Fruit fly (Drosophila melanogaster): ENCODE measurements around the gene CG32270.

CG32270 gene

dm6 chr3L:3192912-3193311 lies 15.9 kb downstream of the CG32270 start, which contains the start of gene Hsp83 (continued):
- TF ChIP-seq CG2202 (tag; optimal IDR thresholded peaks at IDR 0.05) (peak; percentile 94), CG30403 (GFP tag; optimal IDR thresholded peaks at IDR 0.05) (peak; percentile 82), CG10543 (GFP tag; optimal IDR thresholded peaks at IDR 0.05) (peak; percentile 100), Lpt (GFP tag; optimal IDR thresholded peaks at IDR 0.05) (no peak), onecut (GFP tag; IDR thresholded peaks at IDR 0.05) (peak; percentile 96), CG11085 (GFP tag; IDR thresholded peaks at IDR 0.05) (peak; percentile 87), crol (GFP tag; IDR thresholded peaks at IDR 0.05) (peak; percentile 54; the same call in 1 of the 2 replicates), CG17568 (GFP tag; optimal IDR thresholded peaks at IDR 0.05) (peak; percentile 99), CG12071 (GFP tag; optimal IDR thresholded peaks at IDR 0.05) (peak; percentile 99), hb (GFP tag; IDR thresholded peaks at IDR 0.05; ENCODE audit: partially characterized antibody) (no peak), Camta (GFP tag; optimal IDR thresholded peaks at IDR 0.05) (peak; percentile 92), CG9817 (tag; optimal IDR thresholded peaks at IDR 0.05) (peak; percentile 88), oc (tag; optimal IDR thresholded peaks at IDR 0.05) (peak; percentile 92), CG34224 (GFP tag; IDR thresholded peaks at IDR 0.05; ENCODE audit: partially characterized antibody) (no peak; the same call in 1 of the 3 replicates), CG14965 (GFP tag; optimal IDR thresholded peaks at IDR 0.05; ENCODE audit: borderline replicate concordance) (peak; percentile 93), tgo (GFP tag; IDR thresholded peaks at IDR 0.05) (peak; percentile 85), CG4424 (GFP tag; optimal IDR thresholded peaks at IDR 0.05) (peak; percentile 91), HLH3B (GFP tag; IDR thresholded peaks at IDR 0.05) (peak; percentile 90), CG10431 (GFP tag; optimal IDR thresholded peaks at IDR 0.05) (peak; percentile 99), Nf-YA (GFP tag; IDR thresholded peaks at IDR 0.05) (peak; percentile 92), CG1602 (GFP tag; optimal IDR thresholded peaks at IDR 0.05) (peak; percentile 52), Xrp1 (GFP tag; IDR thresholded peaks at IDR 0.05) (peak; percentile 71), CHES-1-like (GFP tag; optimal IDR thresholded peaks at IDR 0.05) (peak; percentile 96), odd (GFP tag; optimal IDR thresholded peaks at IDR 0.05) (peak; percentile 99), ase (GFP tag; IDR thresholded peaks at IDR 0.05) (peak; percentile 83), Gug (GFP tag; IDR thresholded peaks at IDR 0.05) (peak; percentile 55; the same call in 2 of the 4 replicates), CG13894 (tag; optimal IDR thresholded peaks at IDR 0.05) (peak; percentile 97), sens-2 (GFP tag; IDR thresholded peaks at IDR 0.05) (peak; percentile 97), CG4854 (GFP tag; optimal IDR thresholded peaks at IDR 0.05) (peak; percentile 95), luna (GFP tag; optimal IDR thresholded peaks at IDR 0.05) (peak; percentile 91), gcm2 (GFP tag; optimal IDR thresholded peaks at IDR 0.05) (peak; percentile 92), Six4 (GFP tag; optimal IDR thresholded peaks at IDR 0.05) (peak; percentile 88), NfI (GFP tag; optimal IDR thresholded peaks at IDR 0.05) (peak; percentile 98), CG43689 (GFP tag; IDR thresholded peaks at IDR 0.05) (peak; percentile 80), yki (optimal IDR thresholded peaks at IDR 0.05) (no peak), unc-4 (GFP tag; IDR thresholded peaks at IDR 0.05; ENCODE audit: partially characterized antibody) (peak; percentile 0; the same call in 1 of the 2 replicates), Sry-β (GFP tag; optimal IDR thresholded peaks at IDR 0.05) (peak; percentile 73), CG11093 (GFP tag; IDR thresholded peaks at IDR 0.05) (peak; percentile 73; the same call in 2 of the 3 replicates), chm (GFP tag; IDR thresholded peaks at IDR 0.05) (peak; percentile 99), CG8478 (optimal IDR thresholded peaks at IDR 0.05) (no peak), MBD-R2 (GFP tag; IDR thresholded peaks at IDR 0.05) (peak; percentile 55; the same call in 1 of the 2 replicates), Bteb2 (GFP tag; optimal IDR thresholded peaks at IDR 0.05) (peak; percentile 90), Poxn (GFP tag; IDR thresholded peaks at IDR 0.05) (peak; percentile 40; the same call in 1 of the 2 replicates), CG18011 (GFP tag; optimal IDR thresholded peaks at IDR 0.05) (peak; percentile 90), MTF-1 (GFP tag; optimal IDR thresholded peaks at IDR 0.05; ENCODE audit: borderline replicate concordance) (peak; percentile 99), Elba2 (GFP tag; optimal IDR thresholded peaks at IDR 0.05) (peak; percentile 68), CG8924 (tag; optimal IDR thresholded peaks at IDR 0.05) (peak; percentile 81), Mes4 (GFP tag; optimal IDR thresholded peaks at IDR 0.05) (peak; percentile 97), Hmr (GFP tag; optimal IDR thresholded peaks at IDR 0.05) (peak; percentile 99), gem (tag; optimal IDR thresholded peaks at IDR 0.05) (peak; percentile 77), exex (tag; optimal IDR thresholded peaks at IDR 0.05) (peak; percentile 84)
